Worm (Caenorhabditis elegans) whole organism, L4/young adult: ENCODE results near the gene orc-3.
A peak's percentile ranks its signal among the peaks of the same experiment; 100 is the strongest.

Experiments
- W03F9.2 ChIP-seq: fragments of 150-350 bp; optimal IDR thresholded peaks from 2 replicates; lab custom pipeline; 2014; ENCODE audit warnings: missing biosample characterization, missing genetic modification characterization
- him-1 ChIP-seq: sonication (generic microtip); optimal IDR thresholded peaks from 2 replicates; lab custom pipeline; 2016; ENCODE audit warnings: missing genotype, missing genetic modification reagents, missing genetic modification characterization, missing compliant biosample characterization

ce11 chrIII:1201958-1202596 lies 5.9 kb upstream of the orc-3 start, which contains the start of the genes mrpl-45 and Y119D3B.12:
- no peak for TF ChIP-seq him-1
- TF ChIP-seq W03F9.2 (tag; lab: Kevin White, UChicago), result peak; percentile 76
